Worm (Caenorhabditis elegans) whole organism, L1 larva: ENCODE measurements around the gene nep-12.

Experiments used
- C16A3.4 ChIP-seq: fragments of 150-350 bp; optimal IDR thresholded peaks from 2 replicates; lab custom pipeline; 2014; ENCODE audit warnings: missing biosample characterization, missing genetic modification characterization
- F16B12.6 ChIP-seq: fragments of 150-350 bp; optimal IDR thresholded peaks from 2 replicates; lab custom pipeline; 2014; ENCODE audit warnings: missing biosample characterization, missing genetic modification characterization
- aha-1 ChIP-seq: fragments of 150-350 bp; optimal IDR thresholded peaks from 2 replicates; lab custom pipeline; 2014; ENCODE audit warnings: missing biosample characterization, missing genetic modification characterization
- alr-1 ChIP-seq: fragments of 200-800 bp; sonication (Bioruptor generic); optimal IDR thresholded peaks from 2 replicates; lab custom pipeline; 2018; ENCODE audit warnings: borderline replicate concordance, mild to moderate bottlenecking, missing genetic modification characterization, missing compliant biosample characterization
- aly-2 ChIP-seq: fragments of 150-350 bp; optimal IDR thresholded peaks from 2 replicates; lab custom pipeline; 2014; ENCODE audit warnings: missing biosample characterization, missing genetic modification characterization
- ama-1 ChIP-seq: fragments of 150-350 bp; optimal IDR thresholded peaks from 2 replicates; lab custom pipeline; 2014
- blmp-1 ChIP-seq: fragments of 150-350 bp; optimal IDR thresholded peaks from 2 replicates; lab custom pipeline; 2014; ENCODE audit warnings: missing biosample characterization, missing genetic modification characterization
- ceh-63 ChIP-seq: fragments of 200-800 bp; sonication (Bioruptor generic); optimal IDR thresholded peaks from 2 replicates; lab custom pipeline; 2018; ENCODE audit warnings: mild to moderate bottlenecking, missing genetic modification characterization, missing compliant biosample characterization
- ceh-8 ChIP-seq: fragments of 200-800 bp; sonication (Bioruptor generic); optimal IDR thresholded peaks from 2 replicates; lab custom pipeline; 2018; ENCODE audit warnings: mild to moderate bottlenecking, missing genetic modification characterization, moderate library complexity, missing compliant biosample characterization
- ceh-82 ChIP-seq, 3 experiments: fragments of 150-350 bp in 1 of 3; sonication (generic microtip) in 2 of 3; optimal IDR thresholded peaks; 2 replicates each; lab custom pipeline; 2014 to 2017; ENCODE audit warnings: missing biosample characterization in 3 of 3, missing genetic modification characterization in 3 of 3
- ces-1 ChIP-seq: fragments of 150-350 bp; optimal IDR thresholded peaks from 2 replicates; lab custom pipeline; 2014; ENCODE audit warnings: missing biosample characterization, missing genetic modification reagents, missing genetic modification characterization
- efl-1 ChIP-seq, 4 experiments: fragments of 150-350 bp; optimal IDR thresholded peaks in 3 of 4; peaks in 1 of 4; 1 replicate in 1 of 4; 2 replicates in 3 of 4; lab custom pipeline; 2014; ENCODE audit warnings: missing biosample characterization in 2 of 4, missing genetic modification characterization in 2 of 4, missing genetic modification reagents in 2 of 4
- efl-3 ChIP-seq: fragments of 200-800 bp; sonication (Bioruptor generic); optimal IDR thresholded peaks from 2 replicates; lab custom pipeline; 2018; ENCODE audit warnings: mild to moderate bottlenecking, missing genetic modification characterization, missing compliant biosample characterization
- egl-27 ChIP-seq, 2 experiments: fragments of 150-350 bp in 1 of 2; sonication (generic microtip); optimal IDR thresholded peaks; 3 replicates each; lab custom pipeline; 2017 to 2018; ENCODE audit warnings: missing biosample characterization in 2 of 2, missing genetic modification characterization in 2 of 2, missing genetic modification reagents in 2 of 2
- ets-5 ChIP-seq: fragments of 200-800 bp; sonication (Bioruptor generic); IDR thresholded peaks from 2 replicates; pipeline ENCODE4 v1.3.6; 2022; ENCODE audit warnings: missing genetic modification characterization, missing compliant biosample characterization
- fkh-10 ChIP-seq: sonication (generic microtip); optimal IDR thresholded peaks from 2 replicates; lab custom pipeline; 2017; ENCODE audit warnings: missing biosample characterization, missing genetic modification reagents, missing genetic modification characterization
- fkh-4 ChIP-seq: sonication (generic microtip); optimal IDR thresholded peaks from 2 replicates; lab custom pipeline; 2016; ENCODE audit warnings: missing compliant biosample characterization, missing genetic modification characterization, borderline replicate concordance
- fkh-8 ChIP-seq: sonication (generic microtip); optimal IDR thresholded peaks from 2 replicates; lab custom pipeline; 2016; ENCODE audit warnings: mild to moderate bottlenecking, missing genetic modification characterization, missing compliant biosample characterization
- grh-1 ChIP-seq: fragments of 200-800 bp; sonication (Bioruptor generic); IDR thresholded peaks from 2 replicates; pipeline ENCODE4 v1.3.6; 2022; ENCODE audit warnings: missing genetic modification reagents, missing genetic modification characterization, missing compliant biosample characterization
- hlh-17 ChIP-seq: fragments of 200-800 bp; sonication (Bioruptor generic); optimal IDR thresholded peaks from 2 replicates; lab custom pipeline; 2018; ENCODE audit warnings: missing genetic modification characterization, mild to moderate bottlenecking, missing compliant biosample characterization, moderate library complexity, borderline replicate concordance
- isw-1 ChIP-seq: fragments of 200-800 bp; sonication (Bioruptor generic); IDR thresholded peaks from 2 replicates; pipeline ENCODE4 v1.3.6; 2022; ENCODE audit warnings: missing genetic modification characterization, missing compliant biosample characterization
- jun-1 ChIP-seq: fragments of 150-350 bp; optimal IDR thresholded peaks from 2 replicates; lab custom pipeline; 2014; ENCODE audit warnings: missing biosample characterization, missing genetic modification reagents, missing genetic modification characterization
- lin-13 ChIP-seq: fragments of 150-350 bp; optimal IDR thresholded peaks from 2 replicates; lab custom pipeline; 2014; ENCODE audit warnings: missing biosample characterization, missing genetic modification reagents, missing genetic modification characterization
- lin-15B ChIP-seq: fragments of 150-350 bp; sonication (generic microtip); optimal IDR thresholded peaks from 3 replicates; lab custom pipeline; 2014; ENCODE audit warnings: missing biosample characterization, missing genetic modification characterization
- lin-39 ChIP-seq: fragments of 150-350 bp; optimal IDR thresholded peaks from 2 replicates; lab custom pipeline; 2014; ENCODE audit warnings: missing biosample characterization, missing genetic modification reagents, missing genetic modification characterization
- lsy-2 ChIP-seq, 2 experiments: fragments of 150-350 bp; optimal IDR thresholded peaks; 2 replicates each; lab custom pipeline; 2014; ENCODE audit warnings: missing biosample characterization in 2 of 2, missing genetic modification characterization in 2 of 2
- mab-9 ChIP-seq: fragments of 200-800 bp; sonication (Bioruptor generic); IDR thresholded peaks from 2 replicates; pipeline ENCODE4 v1.3.6; 2022; ENCODE audit warnings: missing genetic modification reagents, missing genetic modification characterization, missing compliant biosample characterization
- mdl-1 ChIP-seq, 2 experiments: fragments of 150-350 bp; optimal IDR thresholded peaks; 2 replicates each; lab custom pipeline; 2014 to 2017; ENCODE audit warnings: missing biosample characterization in 2 of 2, missing genetic modification characterization in 2 of 2, inconsistent platforms in 1 of 2
- mep-1 ChIP-seq: fragments of 150-350 bp; optimal IDR thresholded peaks from 2 replicates; lab custom pipeline; 2014; ENCODE audit warnings: missing biosample characterization, missing genetic modification characterization
- nhr-12 ChIP-seq: sonication (generic microtip); optimal IDR thresholded peaks from 2 replicates; lab custom pipeline; 2017; ENCODE audit warnings: missing biosample characterization, missing genetic modification characterization
- nhr-19 ChIP-seq: fragments of 200-800 bp; sonication (Bioruptor generic); conservative IDR thresholded peaks from 2 replicates; pipeline ENCODE4 v1.3.6; 2022; ENCODE audit warnings: missing genetic modification characterization, missing compliant biosample characterization
- nhr-20 ChIP-seq: sonication (generic microtip); optimal IDR thresholded peaks from 2 replicates; lab custom pipeline; 2016; ENCODE audit warnings: mild to moderate bottlenecking, missing genetic modification characterization, missing compliant biosample characterization
- nhr-47 ChIP-seq: sonication (generic microtip); optimal IDR thresholded peaks from 2 replicates; lab custom pipeline; 2016; ENCODE audit warnings: mild to moderate bottlenecking, missing genetic modification characterization, moderate library complexity, missing compliant biosample characterization
- nhr-85 ChIP-seq: sonication (generic microtip); peaks from one replicate; lab custom pipeline; 2016; ENCODE audit warnings: missing genetic modification characterization, inconsistent platforms, missing compliant biosample characterization
- nhr-90 ChIP-seq: sonication (generic microtip); optimal IDR thresholded peaks from 2 replicates; lab custom pipeline; 2016; ENCODE audit warnings: mild to moderate bottlenecking, missing genetic modification characterization, missing compliant biosample characterization; ENCODE audit not compliant: poor library complexity
- pag-3 ChIP-seq: sonication (generic microtip); optimal IDR thresholded peaks from 2 replicates; lab custom pipeline; 2017; ENCODE audit warnings: missing genetic modification characterization, mild to moderate bottlenecking, missing compliant biosample characterization, antibody characterized with exemption, borderline replicate concordance; ENCODE audit not compliant: insufficient read depth
- pax-3 ChIP-seq: fragments of 200-800 bp; sonication (Bioruptor generic); optimal IDR thresholded peaks from 2 replicates; lab custom pipeline; 2018; ENCODE audit warnings: mild to moderate bottlenecking, missing genetic modification characterization, moderate library complexity, missing compliant biosample characterization
- pqm-1 ChIP-seq: sonication (generic microtip); optimal IDR thresholded peaks from 3 replicates; lab custom pipeline; 2017; ENCODE audit warnings: missing biosample characterization, missing genetic modification characterization
- skn-1 ChIP-seq: fragments of 150-350 bp; optimal IDR thresholded peaks from 2 replicates; lab custom pipeline; 2014; ENCODE audit warnings: missing biosample characterization, missing genetic modification characterization
- snpc-4 ChIP-seq: fragments of 150-350 bp; optimal IDR thresholded peaks from 2 replicates; lab custom pipeline; 2014; ENCODE audit warnings: missing biosample characterization, missing genetic modification characterization
- snu-23 ChIP-seq: sonication (generic microtip); optimal IDR thresholded peaks from 2 replicates; lab custom pipeline; 2016; ENCODE audit warnings: missing genetic modification characterization, missing compliant biosample characterization
- sptf-1 ChIP-seq: fragments of 150-350 bp; optimal IDR thresholded peaks from 2 replicates; lab custom pipeline; 2014; ENCODE audit warnings: missing biosample characterization, missing genetic modification characterization
- sup-37 ChIP-seq: fragments of 200-800 bp; sonication (Bioruptor generic); optimal IDR thresholded peaks from 2 replicates; lab custom pipeline; 2018; ENCODE audit warnings: mild to moderate bottlenecking, missing genetic modification characterization, missing compliant biosample characterization
- swsn-7 ChIP-seq: sonication (generic microtip); optimal IDR thresholded peaks from 2 replicates; lab custom pipeline; 2016; ENCODE audit warnings: missing genetic modification characterization, missing compliant biosample characterization
- tlp-1 ChIP-seq: fragments of 150-350 bp; optimal IDR thresholded peaks from 2 replicates; lab custom pipeline; 2014; ENCODE audit warnings: missing biosample characterization, missing genetic modification characterization
- unc-62 ChIP-seq: fragments of 150-350 bp; optimal IDR thresholded peaks from 2 replicates; lab custom pipeline; 2014; ENCODE audit warnings: missing biosample characterization, missing genetic modification reagents, missing genetic modification characterization
- unc-86 ChIP-seq: sonication (generic microtip); optimal IDR thresholded peaks from 2 replicates; lab custom pipeline; 2016; ENCODE audit warnings: missing genetic modification characterization, missing compliant biosample characterization
- unc-98 ChIP-seq: fragments of 200-800 bp; sonication (Bioruptor generic); IDR thresholded peaks from 2 replicates; pipeline ENCODE4 v1.3.6; 2022; ENCODE audit warnings: missing genetic modification characterization, missing compliant biosample characterization
- ztf-11 ChIP-seq, 2 experiments: sonication (generic microtip); optimal IDR thresholded peaks; 2 replicates each; lab custom pipeline; 2016 to 2017; ENCODE audit warnings: missing genetic modification characterization in 2 of 2, missing biosample characterization in 1 of 2, missing compliant biosample characterization in 1 of 2
- ztf-4 ChIP-seq: fragments of 150-350 bp; optimal IDR thresholded peaks from 2 replicates; lab custom pipeline; 2014; ENCODE audit warnings: missing biosample characterization, missing genetic modification characterization

Gene nep-12

ce11 chrII:4741527-4742187 is 42.7 kb downstream of the nep-12 start, which contains the start of gene acs-11 (continued):
- no peak for TF ChIP-seq ets-5
- TF ChIP-seq swsn-7 (tag; lab: Kevin White, UChicago) = no peak
- no peak for TF ChIP-seq egl-27 (tag; optimal IDR thresholded peaks at IDR 0.05; lab: Kevin White, UChicago)
- no peak for TF ChIP-seq skn-1
- no peak for TF ChIP-seq unc-98
- no peak for TF ChIP-seq hlh-17 (GFP tag; lab: Kevin White, UChicago)
- no peak for TF ChIP-seq jun-1
- no peak for TF ChIP-seq nhr-12 (tag; lab: Kevin White, UChicago)
- no peak for TF ChIP-seq fkh-10
- no peak for TF ChIP-seq unc-62 (GFP tag; lab: Kevin White, UChicago)
- no peak for TF ChIP-seq aly-2 (tag; lab: Kevin White, UChicago)
- TF ChIP-seq ama-1 (lab: Kevin White, UChicago) = no peak
- no peak for TF ChIP-seq mep-1
- TF ChIP-seq ceh-82 (tag; optimal IDR thresholded peaks at IDR 0.05; lab: Kevin White, UChicago) = no peak
- TF ChIP-seq blmp-1 (tag; lab: Kevin White, UChicago) = peak; percentile 65
- TF ChIP-seq snu-23 = peak; percentile 13
- TF ChIP-seq ztf-4 (tag; lab: Kevin White, UChicago) = no peak
- TF ChIP-seq lsy-2 (tag; optimal IDR thresholded peaks at IDR 0.05; lab: Kevin White, UChicago) = no peak
- TF ChIP-seq alr-1 = no peak
- no peak for TF ChIP-seq lin-39 (tag; lab: Kevin White, UChicago)
- TF ChIP-seq snpc-4 (tag; lab: Kevin White, UChicago) = no peak
- TF ChIP-seq pax-3 = no peak
- no peak for TF ChIP-seq ceh-8 (GFP tag; lab: Kevin White, UChicago)
- no peak for TF ChIP-seq ceh-63
- no peak for TF ChIP-seq grh-1 (GFP tag; lab: Robert Waterston, UW)
- TF ChIP-seq sup-37 (GFP tag; lab: Kevin White, UChicago) = no peak
- no peak for TF ChIP-seq nhr-19
- TF ChIP-seq mdl-1 (tag; optimal IDR thresholded peaks at IDR 0.05; lab: Kevin White, UChicago) = peak in 1 of 2 experiments; percentile 5
- TF ChIP-seq nhr-20 (tag; lab: Kevin White, UChicago) = peak; percentile 11
- no peak for TF ChIP-seq fkh-8
- no peak for TF ChIP-seq unc-86
- no peak for TF ChIP-seq F16B12.6 (tag; lab: Kevin White, UChicago)
- no peak for TF ChIP-seq lin-15B
- TF ChIP-seq tlp-1 (tag; lab: Kevin White, UChicago) = no peak
- no peak for TF ChIP-seq sptf-1 (tag; lab: Kevin White, UChicago)

ce11 chrII:4739984-4740462 is 44.3 kb downstream of the nep-12 start, which contains the start of gene eas-1:
TSS of gene eas-1 (plus strand) at chrII:4740412.
- TF ChIP-seq sup-37 (GFP tag; lab: Kevin White, UChicago) (no peak), alr-1 (no peak), ets-5 (no peak), isw-1 (GFP tag; lab: Robert Waterston, UW) (peak; percentile 81), sptf-1 (tag; lab: Kevin White, UChicago) (no peak), fkh-8 (peak; percentile 82), efl-1 (optimal IDR thresholded peaks at IDR 0.05; lab: Kevin White, UChicago) (peak; percentile 97 to 100), efl-1 (GFP tag; optimal IDR thresholded peaks at IDR 0.05 in 1 of 2; lab: Kevin White, UChicago) (peak; percentile 96 to 99), pag-3 (tag; lab: Kevin White, UChicago) (no peak), pax-3 (peak; percentile 87), ama-1 (lab: Kevin White, UChicago) (no peak), ces-1 (GFP tag; lab: Kevin White, UChicago) (no peak), lin-13 (GFP tag; lab: Kevin White, UChicago) (peak; percentile 37), C16A3.4 (peak; percentile 71), nhr-90 (tag; lab: Kevin White, UChicago) (peak; percentile 90), pqm-1 (no peak), snu-23 (peak; percentile 86), lin-39 (tag; lab: Kevin White, UChicago) (peak; percentile 35), nhr-47 (tag; lab: Kevin White, UChicago) (peak; percentile 92), fkh-4 (tag; lab: Kevin White, UChicago) (peak; percentile 86), ztf-11 (tag; optimal IDR thresholded peaks at IDR 0.05; lab: Kevin White, UChicago) (peak in 1 of 2 experiments; percentile 88), mab-9 (peak; percentile 69), aha-1 (tag; lab: Kevin White, UChicago) (no peak), nhr-85 (tag; lab: Kevin White, UChicago) (peak; percentile 88), efl-3 (GFP tag; lab: Kevin White, UChicago) (peak; percentile 29), tlp-1 (tag; lab: Kevin White, UChicago) (no peak), lsy-2 (tag; optimal IDR thresholded peaks at IDR 0.05; lab: Kevin White, UChicago) (peak; percentile 82 to 87)
